Worm (Caenorhabditis elegans) whole organism, L1 larva: ENCODE measurements around the gene F08F8.11.
A peak's percentile ranks its signal among the peaks of the same experiment; 100 is the strongest.

Source experiments
- C04F5.9 ChIP-seq: sonication (generic microtip); optimal IDR thresholded peaks from 2 replicates; lab custom pipeline; 2016; ENCODE audit warnings: missing genetic modification characterization, missing compliant biosample characterization
- C34B4.2 ChIP-seq: sonication (generic microtip); optimal IDR thresholded peaks from 2 replicates; lab custom pipeline; 2017; ENCODE audit warnings: mild to moderate bottlenecking, missing genetic modification characterization, missing compliant biosample characterization
- F16B12.6 ChIP-seq: fragments of 150-350 bp; optimal IDR thresholded peaks from 2 replicates; lab custom pipeline; 2014; ENCODE audit warnings: missing biosample characterization, missing genetic modification characterization
- Y116A8C.19 ChIP-seq: sonication (generic microtip); optimal IDR thresholded peaks from 2 replicates; lab custom pipeline; 2016; ENCODE audit warnings: missing compliant biosample characterization, missing genetic modification characterization, borderline replicate concordance
- aha-1 ChIP-seq: fragments of 150-350 bp; optimal IDR thresholded peaks from 2 replicates; lab custom pipeline; 2014; ENCODE audit warnings: missing biosample characterization, missing genetic modification characterization
- aly-2 ChIP-seq: fragments of 150-350 bp; optimal IDR thresholded peaks from 2 replicates; lab custom pipeline; 2014; ENCODE audit warnings: missing biosample characterization, missing genetic modification characterization
- ceh-63 ChIP-seq: fragments of 200-800 bp; sonication (Bioruptor generic); optimal IDR thresholded peaks from 2 replicates; lab custom pipeline; 2018; ENCODE audit warnings: mild to moderate bottlenecking, missing genetic modification characterization, missing compliant biosample characterization
- ceh-8 ChIP-seq: fragments of 200-800 bp; sonication (Bioruptor generic); optimal IDR thresholded peaks from 2 replicates; lab custom pipeline; 2018; ENCODE audit warnings: mild to moderate bottlenecking, missing genetic modification characterization, moderate library complexity, missing compliant biosample characterization
- ceh-88 ChIP-seq: fragments of 200-800 bp; sonication (Bioruptor generic); IDR thresholded peaks from 2 replicates; pipeline ENCODE4 v1.3.6; 2022; ENCODE audit warnings: missing genetic modification characterization, missing compliant biosample characterization
- ces-1 ChIP-seq: fragments of 150-350 bp; optimal IDR thresholded peaks from 2 replicates; lab custom pipeline; 2014; ENCODE audit warnings: missing biosample characterization, missing genetic modification reagents, missing genetic modification characterization
- dpl-1 ChIP-seq, 3 experiments: fragments of 150-350 bp in 2 of 3; sonication (generic microtip) in 1 of 3; optimal IDR thresholded peaks; 2 replicates each; lab custom pipeline; 2014 to 2017; ENCODE audit warnings: missing biosample characterization in 3 of 3, missing genetic modification characterization in 3 of 3, missing genetic modification reagents in 3 of 3
- efl-1 ChIP-seq, 4 experiments: fragments of 150-350 bp; optimal IDR thresholded peaks in 3 of 4; peaks in 1 of 4; 1 replicate in 1 of 4; 2 replicates in 3 of 4; lab custom pipeline; 2014; ENCODE audit warnings: missing biosample characterization in 2 of 4, missing genetic modification characterization in 2 of 4, missing genetic modification reagents in 2 of 4
- efl-3 ChIP-seq: fragments of 200-800 bp; sonication (Bioruptor generic); optimal IDR thresholded peaks from 2 replicates; lab custom pipeline; 2018; ENCODE audit warnings: mild to moderate bottlenecking, missing genetic modification characterization, missing compliant biosample characterization
- ets-5 ChIP-seq: fragments of 200-800 bp; sonication (Bioruptor generic); IDR thresholded peaks from 2 replicates; pipeline ENCODE4 v1.3.6; 2022; ENCODE audit warnings: missing genetic modification characterization, missing compliant biosample characterization
- fkh-10 ChIP-seq: sonication (generic microtip); optimal IDR thresholded peaks from 2 replicates; lab custom pipeline; 2017; ENCODE audit warnings: missing biosample characterization, missing genetic modification reagents, missing genetic modification characterization
- fkh-4 ChIP-seq: sonication (generic microtip); optimal IDR thresholded peaks from 2 replicates; lab custom pipeline; 2016; ENCODE audit warnings: missing compliant biosample characterization, missing genetic modification characterization, borderline replicate concordance
- fos-1 ChIP-seq: fragments of 150-350 bp; optimal IDR thresholded peaks from 2 replicates; lab custom pipeline; 2014; ENCODE audit warnings: missing biosample characterization, missing genetic modification characterization
- hlh-17 ChIP-seq: fragments of 200-800 bp; sonication (Bioruptor generic); optimal IDR thresholded peaks from 2 replicates; lab custom pipeline; 2018; ENCODE audit warnings: missing genetic modification characterization, mild to moderate bottlenecking, missing compliant biosample characterization, moderate library complexity, borderline replicate concordance
- hpl-2 ChIP-seq: fragments of 150-350 bp; optimal IDR thresholded peaks from 2 replicates; lab custom pipeline; 2014; ENCODE audit warnings: missing biosample characterization, missing genetic modification reagents, missing genetic modification characterization
- lin-13 ChIP-seq: fragments of 150-350 bp; optimal IDR thresholded peaks from 2 replicates; lab custom pipeline; 2014; ENCODE audit warnings: missing biosample characterization, missing genetic modification reagents, missing genetic modification characterization
- lin-15B ChIP-seq: fragments of 150-350 bp; sonication (generic microtip); optimal IDR thresholded peaks from 3 replicates; lab custom pipeline; 2014; ENCODE audit warnings: missing biosample characterization, missing genetic modification characterization
- lin-35 ChIP-seq, 2 experiments: fragments of 150-350 bp; optimal IDR thresholded peaks; 2 replicates each; lab custom pipeline; 2014; ENCODE audit warnings: missing biosample characterization in 2 of 2, missing genetic modification characterization in 2 of 2, missing genetic modification reagents in 2 of 2
- lir-3 ChIP-seq: sonication (generic microtip); optimal IDR thresholded peaks from 2 replicates; lab custom pipeline; 2016; ENCODE audit warnings: mild to moderate bottlenecking, missing genetic modification characterization, moderate library complexity, missing compliant biosample characterization; ENCODE audit not compliant: poor library complexity
- lsy-2 ChIP-seq, 2 experiments: fragments of 150-350 bp; optimal IDR thresholded peaks; 2 replicates each; lab custom pipeline; 2014; ENCODE audit warnings: missing biosample characterization in 2 of 2, missing genetic modification characterization in 2 of 2
- mab-9 ChIP-seq: fragments of 200-800 bp; sonication (Bioruptor generic); IDR thresholded peaks from 2 replicates; pipeline ENCODE4 v1.3.6; 2022; ENCODE audit warnings: missing genetic modification reagents, missing genetic modification characterization, missing compliant biosample characterization
- nhr-19 ChIP-seq: fragments of 200-800 bp; sonication (Bioruptor generic); conservative IDR thresholded peaks from 2 replicates; pipeline ENCODE4 v1.3.6; 2022; ENCODE audit warnings: missing genetic modification characterization, missing compliant biosample characterization
- nhr-28 ChIP-seq: fragments of 150-350 bp; optimal IDR thresholded peaks from 2 replicates; lab custom pipeline; 2014; ENCODE audit warnings: missing biosample characterization, missing genetic modification characterization
- nhr-47 ChIP-seq: sonication (generic microtip); optimal IDR thresholded peaks from 2 replicates; lab custom pipeline; 2016; ENCODE audit warnings: mild to moderate bottlenecking, missing genetic modification characterization, moderate library complexity, missing compliant biosample characterization
- nhr-71 ChIP-seq: sonication (generic microtip); optimal IDR thresholded peaks from 2 replicates; lab custom pipeline; 2016; ENCODE audit warnings: mild to moderate bottlenecking, missing genetic modification characterization, moderate library complexity, missing compliant biosample characterization
- nhr-77 ChIP-seq: fragments of 150-350 bp; optimal IDR thresholded peaks from 2 replicates; lab custom pipeline; 2014; ENCODE audit warnings: missing biosample characterization, missing genetic modification characterization
- nhr-84 ChIP-seq: sonication (generic microtip); optimal IDR thresholded peaks from 2 replicates; lab custom pipeline; 2017; ENCODE audit warnings: missing biosample characterization, missing genetic modification characterization
- nhr-85 ChIP-seq: sonication (generic microtip); peaks from one replicate; lab custom pipeline; 2016; ENCODE audit warnings: missing genetic modification characterization, inconsistent platforms, missing compliant biosample characterization
- nhr-90 ChIP-seq: sonication (generic microtip); optimal IDR thresholded peaks from 2 replicates; lab custom pipeline; 2016; ENCODE audit warnings: mild to moderate bottlenecking, missing genetic modification characterization, missing compliant biosample characterization; ENCODE audit not compliant: poor library complexity
- pag-3 ChIP-seq: sonication (generic microtip); optimal IDR thresholded peaks from 2 replicates; lab custom pipeline; 2017; ENCODE audit warnings: missing genetic modification characterization, mild to moderate bottlenecking, missing compliant biosample characterization, antibody characterized with exemption, borderline replicate concordance; ENCODE audit not compliant: insufficient read depth
- pax-3 ChIP-seq: fragments of 200-800 bp; sonication (Bioruptor generic); optimal IDR thresholded peaks from 2 replicates; lab custom pipeline; 2018; ENCODE audit warnings: mild to moderate bottlenecking, missing genetic modification characterization, moderate library complexity, missing compliant biosample characterization
- pqm-1 ChIP-seq: sonication (generic microtip); optimal IDR thresholded peaks from 3 replicates; lab custom pipeline; 2017; ENCODE audit warnings: missing biosample characterization, missing genetic modification characterization
- skn-1 ChIP-seq: fragments of 150-350 bp; optimal IDR thresholded peaks from 2 replicates; lab custom pipeline; 2014; ENCODE audit warnings: missing biosample characterization, missing genetic modification characterization
- sptf-1 ChIP-seq: fragments of 150-350 bp; optimal IDR thresholded peaks from 2 replicates; lab custom pipeline; 2014; ENCODE audit warnings: missing biosample characterization, missing genetic modification characterization
- tlp-1 ChIP-seq: fragments of 150-350 bp; optimal IDR thresholded peaks from 2 replicates; lab custom pipeline; 2014; ENCODE audit warnings: missing biosample characterization, missing genetic modification characterization
- unc-130 ChIP-seq: fragments of 150-350 bp; optimal IDR thresholded peaks from 2 replicates; lab custom pipeline; 2017; ENCODE audit warnings: missing biosample characterization, missing genetic modification characterization, inconsistent platforms
- unc-30 ChIP-seq: sonication (generic microtip); optimal IDR thresholded peaks from 2 replicates; lab custom pipeline; 2017; ENCODE audit warnings: missing biosample characterization, missing genetic modification characterization
- unc-62 ChIP-seq: fragments of 150-350 bp; optimal IDR thresholded peaks from 2 replicates; lab custom pipeline; 2014; ENCODE audit warnings: missing biosample characterization, missing genetic modification reagents, missing genetic modification characterization
- unc-98 ChIP-seq: fragments of 200-800 bp; sonication (Bioruptor generic); IDR thresholded peaks from 2 replicates; pipeline ENCODE4 v1.3.6; 2022; ENCODE audit warnings: missing genetic modification characterization, missing compliant biosample characterization
- zag-1 ChIP-seq: fragments of 150-350 bp; optimal IDR thresholded peaks from 2 replicates; lab custom pipeline; 2014; ENCODE audit warnings: missing biosample characterization, missing genetic modification characterization
- zip-4 ChIP-seq: fragments of 200-800 bp; sonication (Bioruptor generic); optimal IDR thresholded peaks from 2 replicates; lab custom pipeline; 2018; ENCODE audit warnings: mild to moderate bottlenecking, missing genetic modification characterization, moderate library complexity, missing compliant biosample characterization
- ztf-11 ChIP-seq, 2 experiments: sonication (generic microtip); optimal IDR thresholded peaks; 2 replicates each; lab custom pipeline; 2016 to 2017; ENCODE audit warnings: missing genetic modification characterization in 2 of 2, missing biosample characterization in 1 of 2, missing compliant biosample characterization in 1 of 2

The F08F8.11 gene

ce11 chrIII:7387359-7387758 lies 21.7 kb downstream of the F08F8.11 start (continued):
- no peak for TF ChIP-seq unc-30 (tag; lab: Kevin White, UChicago)
- no peak for TF ChIP-seq unc-98
- peak; percentile 28 for TF ChIP-seq lin-15B (tag; lab: Kevin White, UChicago)
- TF ChIP-seq hpl-2 (GFP tag; lab: Kevin White, UChicago): no peak
- no peak for TF ChIP-seq fkh-4
- no peak for TF ChIP-seq lir-3 (tag; lab: Kevin White, UChicago)
- TF ChIP-seq ets-5 (GFP tag; lab: Robert Waterston, UW): no peak
- TF ChIP-seq unc-62 (GFP tag; lab: Kevin White, UChicago): no peak
- TF ChIP-seq nhr-77 (tag; lab: Kevin White, UChicago): no peak
- no peak for TF ChIP-seq sptf-1
- TF ChIP-seq nhr-71 (tag; lab: Kevin White, UChicago): peak; percentile 46
- no peak for TF ChIP-seq ztf-11 (tag; optimal IDR thresholded peaks at IDR 0.05; lab: Kevin White, UChicago)
- TF ChIP-seq aha-1: no peak
- no peak for TF ChIP-seq pax-3 (tag; lab: Kevin White, UChicago)
- TF ChIP-seq hlh-17 (GFP tag; lab: Kevin White, UChicago): no peak
- 0 out of 2 replicates have a peak, but pooled peaks have one; percentile 10 for TF ChIP-seq nhr-19
- peak; percentile 54 for TF ChIP-seq nhr-47 (tag; lab: Kevin White, UChicago)
- TF ChIP-seq nhr-85: no peak
- TF ChIP-seq efl-1 (optimal IDR thresholded peaks at IDR 0.05; lab: Kevin White, UChicago): peak; percentile 20 to 23
- TF ChIP-seq efl-1 (GFP tag; optimal IDR thresholded peaks at IDR 0.05 in 1 of 2; lab: Kevin White, UChicago): peak; percentile 7 to 51
- TF ChIP-seq skn-1 (tag; lab: Kevin White, UChicago): no peak
- peak; percentile 24 for TF ChIP-seq fkh-10 (GFP tag; lab: Kevin White, UChicago)
- no peak for TF ChIP-seq mab-9
- TF ChIP-seq nhr-84 (tag; lab: Kevin White, UChicago): no peak
- TF ChIP-seq pag-3: no peak
- TF ChIP-seq zip-4 (GFP tag; lab: Kevin White, UChicago): no peak
- TF ChIP-seq nhr-28 (tag; lab: Kevin White, UChicago): no peak
- TF ChIP-seq tlp-1 (tag; lab: Kevin White, UChicago): no peak
- TF ChIP-seq ceh-63 (GFP tag; lab: Kevin White, UChicago): no peak
- TF ChIP-seq C04F5.9 (tag; lab: Kevin White, UChicago): no peak
- TF ChIP-seq lsy-2 (tag; optimal IDR thresholded peaks at IDR 0.05; lab: Kevin White, UChicago): peak in 1 of 2 experiments; percentile 52
- no peak for TF ChIP-seq fos-1
- TF ChIP-seq lin-35 (GFP tag; optimal IDR thresholded peaks at IDR 0.05; lab: Kevin White, UChicago): peak; percentile 18 to 36
- no peak for TF ChIP-seq ceh-88 (GFP tag; lab: Robert Waterston, UW)
- peak; percentile 9 for TF ChIP-seq nhr-90 (tag; lab: Kevin White, UChicago)
- TF ChIP-seq F16B12.6 (tag; lab: Kevin White, UChicago): no peak
- TF ChIP-seq Y116A8C.19 (tag; lab: Kevin White, UChicago): no peak
- no peak for TF ChIP-seq zag-1
- peak in 2 of 3 experiments; percentile 2 to 16 for TF ChIP-seq dpl-1 (GFP tag; optimal IDR thresholded peaks at IDR 0.05; lab: Kevin White, UChicago)
- TF ChIP-seq unc-130 (tag; lab: Kevin White, UChicago): no peak
- TF ChIP-seq ces-1 (GFP tag; lab: Kevin White, UChicago): no peak
- TF ChIP-seq aly-2 (tag; lab: Kevin White, UChicago): no peak
- TF ChIP-seq pqm-1 (tag; lab: Kevin White, UChicago): no peak
- TF ChIP-seq C34B4.2 (tag; lab: Kevin White, UChicago): no peak
- TF ChIP-seq lin-13 (GFP tag; lab: Kevin White, UChicago): no peak
- no peak for TF ChIP-seq efl-3 (GFP tag; lab: Kevin White, UChicago)
- TF ChIP-seq ceh-8 (GFP tag; lab: Kevin White, UChicago): no peak
- TF ChIP-seq, all 84 proteins: peak for 21
